Worm (Caenorhabditis elegans) whole organism, midembryonic: ENCODE results near the gene F55H2.8.

ENCODE experiments used
- T22C8.4 ChIP-seq: fragments of 200-800 bp; sonication (Bioruptor generic); IDR thresholded peaks from 2 replicates; pipeline ENCODE4 v1.3.6; 2022; ENCODE audit warnings: missing genetic modification characterization, missing compliant biosample characterization
- cog-1 ChIP-seq: sonication (generic microtip); optimal IDR thresholded peaks from 2 replicates; lab custom pipeline; 2016; ENCODE audit warnings: missing genetic modification characterization, missing compliant biosample characterization
- med-1 ChIP-seq: sonication (generic microtip); optimal IDR thresholded peaks from 2 replicates; lab custom pipeline; 2017; ENCODE audit warnings: missing genetic modification characterization, mild to moderate bottlenecking, missing compliant biosample characterization, antibody characterized with exemption, missing genetic modification reagents; ENCODE audit not compliant: insufficient read depth
- ref-1 ChIP-seq: fragments of 200-800 bp; sonication (Bioruptor generic); conservative IDR thresholded peaks from 2 replicates; pipeline ENCODE4 v1.3.6; 2022; ENCODE audit warnings: missing genetic modification reagents, missing genetic modification characterization, missing compliant biosample characterization
- ztf-23 ChIP-seq: fragments of 200-800 bp; sonication (Bioruptor generic); IDR thresholded peaks from 2 replicates; pipeline ENCODE4 v1.3.6; 2022; ENCODE audit warnings: missing genetic modification reagents, missing genetic modification characterization, missing compliant biosample characterization

DNA sequence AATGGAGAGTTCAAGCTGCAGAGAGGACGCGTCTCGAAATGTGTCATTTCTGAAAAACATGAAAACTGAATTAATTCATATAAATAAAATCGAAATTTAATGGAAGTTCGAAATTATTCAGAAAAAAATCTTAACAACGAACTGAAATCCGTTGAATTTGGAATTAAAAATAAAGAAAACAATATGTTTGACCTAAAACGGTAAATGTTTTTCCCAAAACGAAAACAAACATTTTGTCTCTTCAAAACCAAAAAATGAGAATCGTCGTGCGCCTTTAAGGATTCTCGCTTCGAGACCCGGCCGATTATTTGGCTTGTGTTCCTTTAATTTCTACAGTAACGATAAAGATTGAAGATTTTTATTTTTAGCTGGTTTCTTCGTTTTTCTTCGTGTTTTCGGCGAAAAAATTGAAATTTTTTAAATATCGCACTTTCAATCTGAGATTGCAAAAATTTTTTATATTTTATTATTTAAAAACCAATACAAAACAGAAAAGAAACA, 45.8 kb downstream of the F55H2.8 start, which contains the start of gene C48B4.7:
- TF ChIP-seq med-1 (GFP tag; lab: Kevin White, UChicago), result no peak
- no peak for TF ChIP-seq cog-1 (tag; lab: Kevin White, UChicago)
- TF ChIP-seq T22C8.4 (GFP tag; lab: Robert Waterston, UW), result no peak
- TF ChIP-seq ztf-23 (GFP tag; lab: Robert Waterston, UW), result no peak
- no peak for TF ChIP-seq ref-1 (GFP tag; lab: Robert Waterston, UW)
